Fruit fly (Drosophila melanogaster): ENCODE data around the gene kst.

- TF ChIP-seq psq (optimal IDR thresholded peaks at IDR 0.05), result no peak
- no peak for TF ChIP-seq insv (optimal IDR thresholded peaks at IDR 0.05)
Observed at dm6 chr3L:3336368-3337164, at the start of gene kst, which contains the start of gene Drsl6.

Data from Kc167 (cell line).